Worm (Caenorhabditis elegans) whole organism, L1 larva: ENCODE results near the gene M04B2.7.

Source experiments
- C04F5.9 ChIP-seq: sonication (generic microtip); optimal IDR thresholded peaks from 2 replicates; lab custom pipeline; 2016; ENCODE audit warnings: missing genetic modification characterization, missing compliant biosample characterization
- C16A3.4 ChIP-seq: fragments of 150-350 bp; optimal IDR thresholded peaks from 2 replicates; lab custom pipeline; 2014; ENCODE audit warnings: missing biosample characterization, missing genetic modification characterization
- aha-1 ChIP-seq: fragments of 150-350 bp; optimal IDR thresholded peaks from 2 replicates; lab custom pipeline; 2014; ENCODE audit warnings: missing biosample characterization, missing genetic modification characterization
- aly-2 ChIP-seq: fragments of 150-350 bp; optimal IDR thresholded peaks from 2 replicates; lab custom pipeline; 2014; ENCODE audit warnings: missing biosample characterization, missing genetic modification characterization
- ama-1 ChIP-seq: fragments of 150-350 bp; optimal IDR thresholded peaks from 2 replicates; lab custom pipeline; 2014
- blmp-1 ChIP-seq: fragments of 150-350 bp; optimal IDR thresholded peaks from 2 replicates; lab custom pipeline; 2014; ENCODE audit warnings: missing biosample characterization, missing genetic modification characterization
- ceh-8 ChIP-seq: fragments of 200-800 bp; sonication (Bioruptor generic); optimal IDR thresholded peaks from 2 replicates; lab custom pipeline; 2018; ENCODE audit warnings: mild to moderate bottlenecking, missing genetic modification characterization, moderate library complexity, missing compliant biosample characterization
- ceh-82 ChIP-seq, 3 experiments: fragments of 150-350 bp in 1 of 3; sonication (generic microtip) in 2 of 3; optimal IDR thresholded peaks; 2 replicates each; lab custom pipeline; 2014 to 2017; ENCODE audit warnings: missing biosample characterization in 3 of 3, missing genetic modification characterization in 3 of 3
- ceh-90 ChIP-seq: sonication (generic microtip); optimal IDR thresholded peaks from 2 replicates; lab custom pipeline; 2016; ENCODE audit warnings: missing genetic modification characterization, missing compliant biosample characterization
- ces-1 ChIP-seq: fragments of 150-350 bp; optimal IDR thresholded peaks from 2 replicates; lab custom pipeline; 2014; ENCODE audit warnings: missing biosample characterization, missing genetic modification reagents, missing genetic modification characterization
- dpl-1 ChIP-seq, 3 experiments: fragments of 150-350 bp in 2 of 3; sonication (generic microtip) in 1 of 3; optimal IDR thresholded peaks; 2 replicates each; lab custom pipeline; 2014 to 2017; ENCODE audit warnings: missing biosample characterization in 3 of 3, missing genetic modification characterization in 3 of 3, missing genetic modification reagents in 3 of 3
- dsc-1 ChIP-seq: sonication (generic microtip); optimal IDR thresholded peaks from 2 replicates; lab custom pipeline; 2016; ENCODE audit warnings: mild to moderate bottlenecking, missing genetic modification characterization, missing compliant biosample characterization
- efl-1 ChIP-seq, 4 experiments: fragments of 150-350 bp; optimal IDR thresholded peaks in 3 of 4; peaks in 1 of 4; 1 replicate in 1 of 4; 2 replicates in 3 of 4; lab custom pipeline; 2014; ENCODE audit warnings: missing biosample characterization in 2 of 4, missing genetic modification characterization in 2 of 4, missing genetic modification reagents in 2 of 4
- egl-13 ChIP-seq: sonication (generic microtip); optimal IDR thresholded peaks from 2 replicates; lab custom pipeline; 2016; ENCODE audit warnings: missing genotype, missing genetic modification reagents, missing genetic modification characterization, missing compliant biosample characterization
- elt-2 ChIP-seq: sonication (generic microtip); optimal IDR thresholded peaks from 2 replicates; lab custom pipeline; 2016; ENCODE audit warnings: missing genetic modification characterization, mild to moderate bottlenecking, inconsistent platforms, missing compliant biosample characterization, missing genetic modification reagents
- elt-3 ChIP-seq, 6 experiments: fragments of 150-350 bp in 1 of 6; sonication (generic microtip); optimal IDR thresholded peaks; 2 replicates each; lab custom pipeline; 2017 to 2018; ENCODE audit warnings: missing biosample characterization in 6 of 6, missing genetic modification characterization in 6 of 6, inconsistent platforms in 1 of 6
- ets-5 ChIP-seq: fragments of 200-800 bp; sonication (Bioruptor generic); IDR thresholded peaks from 2 replicates; pipeline ENCODE4 v1.3.6; 2022; ENCODE audit warnings: missing genetic modification characterization, missing compliant biosample characterization
- fkh-4 ChIP-seq: sonication (generic microtip); optimal IDR thresholded peaks from 2 replicates; lab custom pipeline; 2016; ENCODE audit warnings: missing compliant biosample characterization, missing genetic modification characterization, borderline replicate concordance
- fkh-8 ChIP-seq: sonication (generic microtip); optimal IDR thresholded peaks from 2 replicates; lab custom pipeline; 2016; ENCODE audit warnings: mild to moderate bottlenecking, missing genetic modification characterization, missing compliant biosample characterization
- hlh-4 ChIP-seq: sonication (generic microtip); optimal IDR thresholded peaks from 2 replicates; lab custom pipeline; 2016; ENCODE audit warnings: mild to moderate bottlenecking, missing genetic modification characterization, missing compliant biosample characterization
- hpl-2 ChIP-seq: fragments of 150-350 bp; optimal IDR thresholded peaks from 2 replicates; lab custom pipeline; 2014; ENCODE audit warnings: missing biosample characterization, missing genetic modification reagents, missing genetic modification characterization
- isw-1 ChIP-seq: fragments of 200-800 bp; sonication (Bioruptor generic); IDR thresholded peaks from 2 replicates; pipeline ENCODE4 v1.3.6; 2022; ENCODE audit warnings: missing genetic modification characterization, missing compliant biosample characterization
- lin-14 ChIP-seq: fragments of 200-800 bp; sonication (Bioruptor generic); optimal IDR thresholded peaks from 2 replicates; lab custom pipeline; 2018; ENCODE audit warnings: mild to moderate bottlenecking, missing genetic modification characterization, moderate library complexity, missing compliant biosample characterization
- lin-35 ChIP-seq, 2 experiments: fragments of 150-350 bp; optimal IDR thresholded peaks; 2 replicates each; lab custom pipeline; 2014; ENCODE audit warnings: missing biosample characterization in 2 of 2, missing genetic modification characterization in 2 of 2, missing genetic modification reagents in 2 of 2
- lin-39 ChIP-seq: fragments of 150-350 bp; optimal IDR thresholded peaks from 2 replicates; lab custom pipeline; 2014; ENCODE audit warnings: missing biosample characterization, missing genetic modification reagents, missing genetic modification characterization
- lir-3 ChIP-seq: sonication (generic microtip); optimal IDR thresholded peaks from 2 replicates; lab custom pipeline; 2016; ENCODE audit warnings: mild to moderate bottlenecking, missing genetic modification characterization, moderate library complexity, missing compliant biosample characterization; ENCODE audit not compliant: poor library complexity
- lsy-2 ChIP-seq, 2 experiments: fragments of 150-350 bp; optimal IDR thresholded peaks; 2 replicates each; lab custom pipeline; 2014; ENCODE audit warnings: missing biosample characterization in 2 of 2, missing genetic modification characterization in 2 of 2
- mef-2 ChIP-seq: fragments of 150-350 bp; optimal IDR thresholded peaks from 2 replicates; lab custom pipeline; 2014; ENCODE audit warnings: missing biosample characterization, missing genetic modification characterization
- nhr-12 ChIP-seq: sonication (generic microtip); optimal IDR thresholded peaks from 2 replicates; lab custom pipeline; 2017; ENCODE audit warnings: missing biosample characterization, missing genetic modification characterization
- nhr-20 ChIP-seq: sonication (generic microtip); optimal IDR thresholded peaks from 2 replicates; lab custom pipeline; 2016; ENCODE audit warnings: mild to moderate bottlenecking, missing genetic modification characterization, missing compliant biosample characterization
- nhr-71 ChIP-seq: sonication (generic microtip); optimal IDR thresholded peaks from 2 replicates; lab custom pipeline; 2016; ENCODE audit warnings: mild to moderate bottlenecking, missing genetic modification characterization, moderate library complexity, missing compliant biosample characterization
- nhr-77 ChIP-seq: fragments of 150-350 bp; optimal IDR thresholded peaks from 2 replicates; lab custom pipeline; 2014; ENCODE audit warnings: missing biosample characterization, missing genetic modification characterization
- nhr-84 ChIP-seq: sonication (generic microtip); optimal IDR thresholded peaks from 2 replicates; lab custom pipeline; 2017; ENCODE audit warnings: missing biosample characterization, missing genetic modification characterization
- nhr-85 ChIP-seq: sonication (generic microtip); peaks from one replicate; lab custom pipeline; 2016; ENCODE audit warnings: missing genetic modification characterization, inconsistent platforms, missing compliant biosample characterization
- pag-3 ChIP-seq: sonication (generic microtip); optimal IDR thresholded peaks from 2 replicates; lab custom pipeline; 2017; ENCODE audit warnings: missing genetic modification characterization, mild to moderate bottlenecking, missing compliant biosample characterization, antibody characterized with exemption, borderline replicate concordance; ENCODE audit not compliant: insufficient read depth
- pax-3 ChIP-seq: fragments of 200-800 bp; sonication (Bioruptor generic); optimal IDR thresholded peaks from 2 replicates; lab custom pipeline; 2018; ENCODE audit warnings: mild to moderate bottlenecking, missing genetic modification characterization, moderate library complexity, missing compliant biosample characterization
- rnt-1 ChIP-seq: sonication (generic microtip); optimal IDR thresholded peaks from 2 replicates; lab custom pipeline; 2016; ENCODE audit warnings: mild to moderate bottlenecking, missing genetic modification characterization, moderate library complexity, missing compliant biosample characterization
- snu-23 ChIP-seq: sonication (generic microtip); optimal IDR thresholded peaks from 2 replicates; lab custom pipeline; 2016; ENCODE audit warnings: missing genetic modification characterization, missing compliant biosample characterization
- sptf-1 ChIP-seq: fragments of 150-350 bp; optimal IDR thresholded peaks from 2 replicates; lab custom pipeline; 2014; ENCODE audit warnings: missing biosample characterization, missing genetic modification characterization
- swsn-7 ChIP-seq: sonication (generic microtip); optimal IDR thresholded peaks from 2 replicates; lab custom pipeline; 2016; ENCODE audit warnings: missing genetic modification characterization, missing compliant biosample characterization
- unc-130 ChIP-seq: fragments of 150-350 bp; optimal IDR thresholded peaks from 2 replicates; lab custom pipeline; 2017; ENCODE audit warnings: missing biosample characterization, missing genetic modification characterization, inconsistent platforms
- unc-98 ChIP-seq: fragments of 200-800 bp; sonication (Bioruptor generic); IDR thresholded peaks from 2 replicates; pipeline ENCODE4 v1.3.6; 2022; ENCODE audit warnings: missing genetic modification characterization, missing compliant biosample characterization
- vab-15 ChIP-seq: sonication (generic microtip); optimal IDR thresholded peaks from 2 replicates; lab custom pipeline; 2017; ENCODE audit warnings: missing genotype, mild to moderate bottlenecking, missing genetic modification characterization, missing compliant biosample characterization
- ztf-4 ChIP-seq: fragments of 150-350 bp; optimal IDR thresholded peaks from 2 replicates; lab custom pipeline; 2014; ENCODE audit warnings: missing biosample characterization, missing genetic modification characterization

M04B2.7 gene

DNA sequence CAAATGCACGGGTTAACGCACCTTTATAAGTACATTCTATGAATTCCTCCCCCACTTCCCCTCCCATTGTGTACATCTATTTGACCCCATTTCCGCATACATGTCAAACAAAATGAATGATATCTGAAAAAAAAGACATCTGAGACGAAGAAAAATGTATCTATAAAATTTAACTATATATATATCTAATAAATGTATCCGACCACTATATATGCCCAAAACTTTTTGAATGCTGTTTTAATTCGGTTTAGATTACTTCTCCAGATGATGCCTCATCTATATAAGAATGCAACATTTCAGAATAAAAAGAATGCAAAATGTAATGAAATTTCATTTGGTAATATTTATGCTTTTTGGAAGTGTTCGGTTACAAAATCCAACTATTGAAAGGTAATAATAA is 29.9 kb upstream of the M04B2.7 start, which contains the start of gene rib-1:
Gene rib-1 (plus strand): TSS at position 301 of the 400 bp plus-strand sequence.
- no peak for TF ChIP-seq snu-23
- TF ChIP-seq nhr-12 (tag; lab: Kevin White, UChicago): no peak
- peak; percentile 60 for TF ChIP-seq dsc-1 (tag; lab: Kevin White, UChicago)

ce11 chrIV:11574331-11574730 is 25.8 kb upstream of the M04B2.7 start:
- TF ChIP-seq lin-14 (GFP tag; lab: Kevin White, UChicago) (peak; percentile 25), ceh-82 (tag; optimal IDR thresholded peaks at IDR 0.05; lab: Kevin White, UChicago) (no peak)

DNA sequence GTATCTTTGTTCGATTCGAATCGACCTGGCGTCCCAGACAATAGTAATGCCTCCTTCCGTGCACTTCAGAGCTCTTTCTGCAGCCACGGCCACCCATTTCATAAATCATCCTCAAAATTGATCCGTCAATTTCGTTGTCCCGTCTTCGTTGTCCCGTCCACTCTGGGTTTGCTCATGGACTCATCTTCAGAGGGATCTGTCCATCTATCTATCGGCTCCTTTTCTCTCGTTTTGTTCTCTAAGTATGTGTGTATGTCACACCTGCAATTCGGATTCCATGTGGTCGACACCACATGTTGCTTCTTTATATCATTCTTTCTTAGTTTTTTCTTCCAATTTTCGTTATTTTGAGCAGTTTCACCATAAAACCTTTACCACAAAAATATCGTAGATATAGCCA is 24.0 kb upstream of the M04B2.7 start:
- no peak for TF ChIP-seq swsn-7
- no peak for TF ChIP-seq elt-3 (tag; optimal IDR thresholded peaks at IDR 0.05; lab: Kevin White, UChicago)
- no peak for TF ChIP-seq ceh-90 (tag; lab: Kevin White, UChicago)
- peak; percentile 55 for TF ChIP-seq lin-14 (GFP tag; lab: Kevin White, UChicago)
- TF ChIP-seq lsy-2 (tag; optimal IDR thresholded peaks at IDR 0.05; lab: Kevin White, UChicago): peak in 1 of 2 experiments; percentile 2
- TF ChIP-seq pag-3: no peak
- no peak for TF ChIP-seq elt-2 (tag; lab: Kevin White, UChicago)
- TF ChIP-seq egl-13 (tag; lab: Kevin White, UChicago): no peak
- TF ChIP-seq unc-130 (tag; lab: Kevin White, UChicago): peak; percentile 8
- TF ChIP-seq rnt-1 (tag; lab: Kevin White, UChicago): peak; percentile 46
- TF ChIP-seq nhr-71 (tag; lab: Kevin White, UChicago): peak; percentile 26
- no peak for TF ChIP-seq nhr-20 (tag; lab: Kevin White, UChicago)
- peak; percentile 66 for TF ChIP-seq dsc-1 (tag; lab: Kevin White, UChicago)
- no peak for TF ChIP-seq ama-1
- no peak for TF ChIP-seq lin-39 (tag; lab: Kevin White, UChicago)

DNA sequence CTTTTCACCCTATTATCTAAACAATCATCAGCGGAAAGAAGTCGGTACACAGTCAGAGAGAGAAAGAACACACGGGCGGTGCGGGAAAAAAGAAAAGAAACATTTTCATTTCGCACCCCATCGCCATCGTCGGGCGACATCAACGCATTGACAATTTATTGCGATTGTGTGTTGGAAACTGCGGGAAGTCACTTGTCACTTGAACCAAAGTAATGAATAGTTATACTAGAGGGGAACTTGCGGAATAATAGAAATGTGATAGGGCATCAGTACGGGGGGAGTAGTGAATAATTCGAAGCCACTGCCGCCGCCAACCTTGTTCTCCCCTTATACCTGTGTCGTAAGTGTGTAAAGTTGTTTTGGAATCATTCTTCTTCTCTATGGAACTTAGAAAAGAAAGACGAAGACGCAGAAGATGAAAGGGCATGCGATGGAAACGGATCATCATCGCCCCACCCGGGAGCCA is 22.8 kb upstream of the M04B2.7 start:
- TF ChIP-seq nhr-71 (tag; lab: Kevin White, UChicago) (peak; percentile 46), elt-2 (tag; lab: Kevin White, UChicago) (no peak), dsc-1 (tag; lab: Kevin White, UChicago) (no peak), mef-2 (no peak), aha-1 (tag; lab: Kevin White, UChicago) (no peak), unc-130 (tag; lab: Kevin White, UChicago) (no peak), hpl-2 (GFP tag; lab: Kevin White, UChicago) (no peak), dpl-1 (GFP tag; optimal IDR thresholded peaks at IDR 0.05; lab: Kevin White, UChicago) (peak in 1 of 3 experiments; percentile 23), hlh-4 (tag; lab: Kevin White, UChicago) (no peak), ceh-90 (tag; lab: Kevin White, UChicago) (no peak), snu-23 (peak; percentile 37), fkh-4 (tag; lab: Kevin White, UChicago) (no peak), vab-15 (tag; lab: Kevin White, UChicago) (no peak), nhr-84 (no peak), efl-1 (optimal IDR thresholded peaks at IDR 0.05; lab: Kevin White, UChicago) (no peak), efl-1 (GFP tag; optimal IDR thresholded peaks at IDR 0.05 in 1 of 2; lab: Kevin White, UChicago) (peak in 1 of 2 experiments; percentile 75), ceh-8 (GFP tag; lab: Kevin White, UChicago) (no peak), pax-3 (tag; lab: Kevin White, UChicago) (no peak), lin-35 (GFP tag; optimal IDR thresholded peaks at IDR 0.05; lab: Kevin White, UChicago) (peak in 1 of 2 experiments; percentile 18), C16A3.4 (tag; lab: Kevin White, UChicago) (peak; percentile 13), unc-98 (GFP tag; lab: Robert Waterston, UW) (no peak), nhr-85 (tag; lab: Kevin White, UChicago) (peak; percentile 91), nhr-77 (tag; lab: Kevin White, UChicago) (no peak), ets-5 (GFP tag; lab: Robert Waterston, UW) (no peak), pag-3 (no peak), C04F5.9 (tag; lab: Kevin White, UChicago) (peak; percentile 10), ces-1 (GFP tag; lab: Kevin White, UChicago) (no peak), lir-3 (tag; lab: Kevin White, UChicago) (no peak), isw-1 (no peak), ztf-4 (tag; lab: Kevin White, UChicago) (no peak), lin-39 (tag; lab: Kevin White, UChicago) (no peak), sptf-1 (tag; lab: Kevin White, UChicago) (no peak), aly-2 (tag; lab: Kevin White, UChicago) (no peak), blmp-1 (peak; percentile 67), lin-14 (GFP tag; lab: Kevin White, UChicago) (peak; percentile 92), fkh-8 (no peak)
